Fruit fly (Drosophila melanogaster) whole organism, embryonic: ENCODE results near the gene Taf10.
A peak's percentile ranks its signal among the peaks of the same experiment; 100 is the strongest.

Experiments used
- CG10267 ChIP-seq: fragments of 200-800 bp; sonication (Bioruptor generic); optimal IDR thresholded peaks from 2 replicates; lab custom pipeline; 2018; ENCODE audit warnings: missing biosample characterization, mild to moderate bottlenecking, missing genetic modification characterization, moderate library complexity
- CG10321 ChIP-seq: fragments of 200-800 bp; sonication (Bioruptor generic); IDR thresholded peaks from 2 replicates; pipeline ENCODE4 v1.3.6; 2022; ENCODE audit warnings: missing biosample characterization, missing genetic modification characterization
- CG11398 ChIP-seq: fragments of 200-800 bp; sonication (Bioruptor generic); optimal IDR thresholded peaks from 2 replicates; lab custom pipeline; 2016; ENCODE audit warnings: missing biosample characterization, missing genetic modification characterization
- CG11560 ChIP-seq: fragments of 200-800 bp; sonication (Bioruptor generic); IDR thresholded peaks from 3 replicates; pipeline ENCODE4 v1.3.6; 2022; ENCODE audit warnings: missing biosample characterization, missing genetic modification characterization
- CG14965 ChIP-seq: fragments of 200-800 bp; sonication (Bioruptor generic); optimal IDR thresholded peaks from 2 replicates; lab custom pipeline; 2016; ENCODE audit warnings: missing biosample characterization, missing genetic modification characterization, borderline replicate concordance
- CG15479 ChIP-seq: fragments of 200-800 bp; sonication (Bioruptor generic); optimal IDR thresholded peaks from 3 replicates; lab custom pipeline; 2019; ENCODE audit warnings: missing biosample characterization, mild to moderate bottlenecking, missing genetic modification characterization, moderate library complexity
- CG16813 ChIP-seq: fragments of 200-800 bp; sonication (Bioruptor generic); IDR thresholded peaks from 3 replicates; pipeline ENCODE4 v1.3.6; 2022; ENCODE audit warnings: missing biosample characterization, missing genetic modification characterization; ENCODE audit not compliant: partially characterized antibody
- CG17328 ChIP-seq: fragments of 200-800 bp; sonication (Bioruptor generic); IDR thresholded peaks from 2 replicates; pipeline ENCODE4 v1.3.6; 2022; ENCODE audit warnings: missing biosample characterization, missing genetic modification characterization
- CG17912 ChIP-seq: fragments of 200-800 bp; sonication (Bioruptor generic); optimal IDR thresholded peaks from 2 replicates; lab custom pipeline; 2018; ENCODE audit warnings: missing biosample characterization, mild to moderate bottlenecking, missing genetic modification characterization
- CG31365 ChIP-seq: fragments of 200-800 bp; sonication (Bioruptor generic); optimal IDR thresholded peaks from 2 replicates; lab custom pipeline; 2018; ENCODE audit warnings: missing biosample characterization, mild to moderate bottlenecking, missing genetic modification characterization
- CG32532 ChIP-seq: fragments of 200-800 bp; sonication (Bioruptor generic); IDR thresholded peaks from 2 replicates; pipeline ENCODE4 v1.3.6; 2022; ENCODE audit warnings: missing biosample characterization, missing genetic modification characterization
- CG34376 ChIP-seq: fragments of 200-800 bp; sonication (Bioruptor generic); optimal IDR thresholded peaks from 2 replicates; lab custom pipeline; 2018; ENCODE audit warnings: missing biosample characterization, mild to moderate bottlenecking, missing genetic modification characterization
- CG4282 ChIP-seq: fragments of 200-800 bp; sonication (Bioruptor generic); optimal IDR thresholded peaks from 2 replicates; lab custom pipeline; 2016; ENCODE audit warnings: missing biosample characterization, missing genetic modification characterization
- CG5953 ChIP-seq: fragments of 200-800 bp; sonication (Bioruptor generic); IDR thresholded peaks from 2 replicates; pipeline ENCODE4 v1.3.6; 2022; ENCODE audit warnings: missing biosample characterization, missing genetic modification characterization
- CG6654 ChIP-seq: fragments of 200-800 bp; sonication (Bioruptor generic); optimal IDR thresholded peaks from 2 replicates; lab custom pipeline; 2017; ENCODE audit warnings: missing biosample characterization, mild to moderate bottlenecking, missing genetic modification characterization
- CG6689 ChIP-seq: fragments of 200-800 bp; sonication (Bioruptor generic); IDR thresholded peaks from 2 replicates; pipeline ENCODE4 v1.3.6; 2022; ENCODE audit warnings: missing biosample characterization, missing genetic modification characterization
- CG8089 ChIP-seq: fragments of 200-800 bp; sonication (Bioruptor generic); optimal IDR thresholded peaks from 3 replicates; lab custom pipeline; 2016; ENCODE audit warnings: missing biosample characterization, missing genetic modification characterization
- CG8359 ChIP-seq: fragments of 200-800 bp; sonication (Bioruptor generic); optimal IDR thresholded peaks from 2 replicates; lab custom pipeline; 2017; ENCODE audit warnings: missing biosample characterization, mild to moderate bottlenecking, missing genetic modification characterization, borderline replicate concordance
- CHES-1-like ChIP-seq: fragments of 200-800 bp; sonication (Bioruptor generic); optimal IDR thresholded peaks from 2 replicates; lab custom pipeline; 2016; ENCODE audit warnings: missing biosample characterization, missing genetic modification characterization
- Chrac-16 ChIP-seq: fragments of 200-800 bp; sonication (Bioruptor generic); optimal IDR thresholded peaks from 3 replicates; lab custom pipeline; 2016; ENCODE audit warnings: missing biosample characterization, missing genetic modification characterization
- CrebB ChIP-seq: fragments of 200-800 bp; sonication (Bioruptor generic); optimal IDR thresholded peaks from 3 replicates; lab custom pipeline; 2018; ENCODE audit warnings: missing biosample characterization, mild to moderate bottlenecking, missing genetic modification characterization
- Ets97D ChIP-seq: fragments of 200-800 bp; sonication (Bioruptor generic); optimal IDR thresholded peaks from 3 replicates; lab custom pipeline; 2016; ENCODE audit warnings: missing biosample characterization, missing genetic modification characterization
- Kr ChIP-seq: fragments of 200-800 bp; sonication (Bioruptor generic); optimal IDR thresholded peaks from 2 replicates; lab custom pipeline; 2017; ENCODE audit warnings: missing biosample characterization, mild to moderate bottlenecking, missing genetic modification characterization
- Mrtf ChIP-seq: fragments of 200-800 bp; sonication (Bioruptor generic); IDR thresholded peaks from 3 replicates; pipeline ENCODE4 v1.3.6; 2022; ENCODE audit warnings: missing biosample characterization, missing genetic modification characterization
- NC2α ChIP-seq: fragments of 200-800 bp; sonication (Bioruptor generic); optimal IDR thresholded peaks from 2 replicates; lab custom pipeline; 2016; ENCODE audit warnings: missing biosample characterization, missing genetic modification characterization
- Ravus ChIP-seq: fragments of 200-800 bp; sonication (Bioruptor generic); IDR thresholded peaks from 2 replicates; pipeline ENCODE4 v1.3.6; 2022; ENCODE audit warnings: missing biosample characterization, missing genetic modification characterization
- YL-1 ChIP-seq: fragments of 200-800 bp; sonication (Bioruptor generic); optimal IDR thresholded peaks from 3 replicates; lab custom pipeline; 2017; ENCODE audit warnings: missing biosample characterization, mild to moderate bottlenecking, missing genetic modification characterization
- ac ChIP-seq: fragments of 200-800 bp; sonication (Bioruptor generic); optimal IDR thresholded peaks from 3 replicates; lab custom pipeline; 2017; ENCODE audit warnings: missing biosample characterization, mild to moderate bottlenecking, missing genetic modification characterization
- amos ChIP-seq: fragments of 200-800 bp; sonication (Bioruptor generic); IDR thresholded peaks from 2 replicates; pipeline ENCODE4 v1.3.6; 2022; ENCODE audit warnings: missing biosample characterization, missing genetic modification characterization; ENCODE audit not compliant: partially characterized antibody
- aop ChIP-seq: fragments of 200-800 bp; sonication (Bioruptor generic); IDR thresholded peaks from 2 replicates; pipeline ENCODE4 v1.3.6; 2022; ENCODE audit warnings: missing biosample characterization, missing genetic modification characterization
- ap ChIP-seq: fragments of 200-800 bp; sonication (Bioruptor generic); IDR thresholded peaks from 2 replicates; pipeline ENCODE4 v1.3.6; 2022; ENCODE audit warnings: missing biosample characterization, missing genetic modification characterization
- ara ChIP-seq: fragments of 200-800 bp; sonication (Bioruptor generic); IDR thresholded peaks from 2 replicates; pipeline ENCODE4 v1.3.6; 2022; ENCODE audit warnings: missing biosample characterization, missing genetic modification characterization
- exex ChIP-seq: fragments of 200-800 bp; sonication (Bioruptor generic); optimal IDR thresholded peaks from 4 replicates; lab custom pipeline; 2018; ENCODE audit warnings: missing biosample characterization, mild to moderate bottlenecking, missing genetic modification characterization, moderate library complexity
- fru ChIP-seq: fragments of >200 bp; optimal IDR thresholded peaks from 2 replicates; lab custom pipeline; 2017
- insv ChIP-seq, 2 experiments: fragments of 200-800 bp; sonication (Bioruptor generic); optimal IDR thresholded peaks; 3 replicates each; lab custom pipeline; 2016 to 2018; ENCODE audit warnings: missing biosample characterization in 2 of 2, missing genetic modification characterization in 2 of 2
- mam ChIP-seq: fragments of 200-800 bp; sonication (Bioruptor generic); optimal IDR thresholded peaks from 3 replicates; lab custom pipeline; 2016; ENCODE audit warnings: missing biosample characterization, missing genetic modification characterization
- mld ChIP-seq: fragments of 200-800 bp; sonication (Bioruptor generic); IDR thresholded peaks from 3 replicates; pipeline ENCODE4 v1.3.6; 2022; ENCODE audit warnings: missing biosample characterization, missing genetic modification characterization; ENCODE audit not compliant: partially characterized antibody
- nau ChIP-seq: fragments of 200-800 bp; sonication (Bioruptor generic); optimal IDR thresholded peaks from 3 replicates; lab custom pipeline; 2017; ENCODE audit warnings: missing biosample characterization, mild to moderate bottlenecking, missing genetic modification characterization, missing genetic modification reagents
- nom ChIP-seq: fragments of 200-800 bp; sonication (Bioruptor generic); optimal IDR thresholded peaks from 2 replicates; lab custom pipeline; 2017; ENCODE audit warnings: missing biosample characterization, missing genetic modification characterization, mild to moderate bottlenecking, moderate library complexity, missing genetic modification reagents
- pb ChIP-seq: fragments of 200-800 bp; sonication (Bioruptor generic); optimal IDR thresholded peaks from 3 replicates; lab custom pipeline; 2016; ENCODE audit warnings: missing biosample characterization, missing genetic modification characterization
- peb ChIP-seq: fragments of 200-800 bp; sonication (Bioruptor generic); IDR thresholded peaks from 2 replicates; pipeline ENCODE4 v1.3.6; 2022; ENCODE audit warnings: missing biosample characterization, missing genetic modification characterization
- pho ChIP-seq: fragments of 200-800 bp; sonication (Bioruptor generic); optimal IDR thresholded peaks from 2 replicates; lab custom pipeline; 2016; ENCODE audit warnings: missing biosample characterization, missing genetic modification characterization
- pros ChIP-seq: fragments of 200-800 bp; sonication (Bioruptor generic); optimal IDR thresholded peaks from 3 replicates; lab custom pipeline; 2019; ENCODE audit warnings: missing biosample characterization, mild to moderate bottlenecking, missing genetic modification characterization, moderate library complexity
- pzg ChIP-seq: fragments of 200-800 bp; sonication (Bioruptor generic); optimal IDR thresholded peaks from 3 replicates; lab custom pipeline; 2018; ENCODE audit warnings: missing biosample characterization, mild to moderate bottlenecking, missing genetic modification characterization, moderate library complexity
- ro ChIP-seq: fragments of 200-800 bp; sonication (Bioruptor generic); IDR thresholded peaks from 2 replicates; pipeline ENCODE4 v1.3.6; 2022; ENCODE audit warnings: missing biosample characterization, missing genetic modification characterization
- schlank ChIP-seq: fragments of 200-800 bp; sonication (Bioruptor generic); optimal IDR thresholded peaks from 2 replicates; lab custom pipeline; 2018; ENCODE audit warnings: missing biosample characterization, mild to moderate bottlenecking, missing genetic modification characterization
- sd ChIP-seq: fragments of 200-800 bp; sonication (Bioruptor generic); optimal IDR thresholded peaks from 3 replicates; lab custom pipeline; 2018; ENCODE audit warnings: missing biosample characterization, mild to moderate bottlenecking, missing genetic modification characterization, moderate library complexity
- sqz ChIP-seq: fragments of 200-800 bp; sonication (Bioruptor generic); optimal IDR thresholded peaks from 3 replicates; lab custom pipeline; 2018; ENCODE audit warnings: missing biosample characterization, mild to moderate bottlenecking, missing genetic modification characterization
- tll ChIP-seq, 2 experiments: fragments of 200-800 bp in 1 of 2; fragments of >200 bp in 1 of 2; sonication (Bioruptor generic) in 1 of 2; optimal IDR thresholded peaks; 2 replicates each; lab custom pipeline; 2017 to 2019; ENCODE audit warnings: missing biosample characterization in 2 of 2, missing genetic modification characterization in 2 of 2, mild to moderate bottlenecking in 1 of 2, moderate library complexity in 1 of 2
- vvl ChIP-seq: fragments of 200-800 bp; sonication (Bioruptor generic); IDR thresholded peaks from 2 replicates; pipeline ENCODE4 v1.3.6; 2022; ENCODE audit warnings: missing biosample characterization, missing genetic modification characterization

Gene Taf10

DNA sequence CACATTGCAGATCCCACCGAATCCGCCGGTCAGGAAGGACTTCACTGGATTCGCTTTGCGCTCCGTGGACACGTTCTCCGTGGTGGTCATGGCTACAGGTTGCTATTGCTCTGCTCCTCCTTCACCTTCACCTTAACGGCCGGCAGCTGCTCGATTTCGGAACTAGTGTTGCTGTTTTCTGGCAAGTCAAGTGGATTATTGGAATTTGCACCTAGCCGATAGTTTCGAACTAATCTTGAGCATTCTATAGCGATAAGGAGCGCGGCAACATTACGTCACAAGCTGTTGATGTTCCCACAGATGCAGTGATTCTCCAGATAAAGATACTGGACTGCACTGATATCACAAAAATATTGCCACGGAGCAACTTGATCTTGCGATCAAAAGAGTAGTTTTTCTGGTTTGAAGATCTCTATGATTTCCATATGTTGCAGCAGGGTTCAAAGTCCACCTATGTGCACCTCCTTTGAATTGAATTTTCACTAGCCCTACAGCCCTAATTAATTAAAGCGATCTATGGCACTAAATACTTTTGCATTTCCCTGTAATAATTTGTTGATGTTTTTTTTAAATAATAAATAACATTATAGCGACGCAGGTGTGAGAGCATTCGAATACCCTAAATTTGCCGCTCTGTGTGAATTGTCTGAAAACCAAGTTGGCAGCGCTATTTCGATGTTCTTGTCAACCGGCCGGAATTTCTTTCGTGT is 1.9 kb downstream of the Taf10 start, which contains the start of the genes colt and HINT1 (continued):
- TF ChIP-seq pb (no peak), Ets97D (peak; percentile 45), ara (GFP tag; lab: Robert Waterston, UW) (no peak), pzg (GFP tag; lab: Kevin White, UChicago) (peak; percentile 85), mld (GFP tag; lab: Robert Waterston, UW) (no peak), CG5953 (GFP tag; lab: Robert Waterston, UW) (no peak), Kr (GFP tag; lab: Kevin White, UChicago) (no peak), CG11560 (tag; lab: Robert Waterston, UW) (no peak), schlank (tag; lab: Kevin White, UChicago) (no peak), pho (GFP tag; lab: Kevin White, UChicago) (peak; percentile 18), ro (GFP tag; lab: Robert Waterston, UW) (no peak), CHES-1-like (peak; percentile 4), CG10267 (tag; lab: Kevin White, UChicago) (peak; percentile 45), CG11398 (GFP tag; lab: Kevin White, UChicago) (no peak), sqz (GFP tag; lab: Kevin White, UChicago) (peak; percentile 33), CG32532 (peak; percentile 48; the same call in 1 of the 2 replicates), ac (GFP tag; lab: Kevin White, UChicago) (no peak), peb (no peak), CG17328 (GFP tag; lab: Robert Waterston, UW) (no peak), ap (GFP tag; lab: Robert Waterston, UW) (no peak), tll (GFP tag; optimal IDR thresholded peaks at IDR 0.05; lab: Kevin White, UChicago) (peak in 1 of 2 experiments; percentile 3), CG8089 (GFP tag; lab: Kevin White, UChicago) (no peak), CG8359 (GFP tag; lab: Kevin White, UChicago) (no peak), insv (GFP tag; optimal IDR thresholded peaks at IDR 0.05; lab: Kevin White, UChicago) (peak in 1 of 2 experiments; percentile 33), nom (GFP tag; lab: Kevin White, UChicago) (peak; percentile 99), CG17912 (no peak), CG6689 (GFP tag; lab: Robert Waterston, UW) (peak; percentile 18; the same call in 1 of the 2 replicates), mam (no peak), CG16813 (GFP tag; lab: Robert Waterston, UW) (no peak; the same call in 2 of the 3 replicates), CG6654 (no peak), sd (peak; percentile 84), CG31365 (tag; lab: Kevin White, UChicago) (no peak), Chrac-16 (GFP tag; lab: Kevin White, UChicago) (no peak), vvl (GFP tag; lab: Robert Waterston, UW) (peak; percentile 57), Mrtf (GFP tag; lab: Robert Waterston, UW) (no peak), CG14965 (GFP tag; lab: Kevin White, UChicago) (no peak), NC2α (no peak), CG15479 (GFP tag; lab: Kevin White, UChicago) (peak; percentile 20), CG10321 (no peak), fru (no peak), YL-1 (GFP tag; lab: Kevin White, UChicago) (peak; percentile 94), CG4282 (GFP tag; lab: Kevin White, UChicago) (no peak), CG34376 (GFP tag; lab: Kevin White, UChicago) (peak; percentile 56), amos (GFP tag; lab: Robert Waterston, UW) (peak; percentile 53), CrebB (no peak), pros (no peak), aop (no peak), exex (tag; lab: Kevin White, UChicago) (peak; percentile 13), Ravus (no peak), nau (no peak)
